Worm (Caenorhabditis elegans): ENCODE measurements around the gene scav-4.

scav-4 gene

ce11 chrX:13006328-13006727 lies 24.8 kb downstream of the scav-4 start:
- peak; percentile 37 for TF ChIP-seq nhr-20 (tag; optimal IDR thresholded peaks at IDR 0.05)
- peak; percentile 55 for TF ChIP-seq lin-14 (GFP tag; optimal IDR thresholded peaks at IDR 0.05)
- no peak for TF ChIP-seq fos-1 (tag; optimal IDR thresholded peaks at IDR 0.05)
- no peak for TF ChIP-seq ces-1 (GFP tag; optimal IDR thresholded peaks at IDR 0.05)
- TF ChIP-seq snu-23 (GFP tag; optimal IDR thresholded peaks at IDR 0.05), result peak; percentile 42
- no peak for TF ChIP-seq unc-98 (GFP tag; IDR thresholded peaks at IDR 0.05)
- no peak for TF ChIP-seq irx-1 (tag; optimal IDR thresholded peaks at IDR 0.05)
- TF ChIP-seq grh-1 (GFP tag; IDR thresholded peaks at IDR 0.05), result peak; percentile 14; the same call in 1 of the 2 replicates
- TF ChIP-seq mdl-1 (tag; optimal IDR thresholded peaks at IDR 0.05), result peak in 1 of 2 experiments; percentile 22
- TF ChIP-seq isw-1 (GFP tag; IDR thresholded peaks at IDR 0.05), result no peak
- TF ChIP-seq fkh-10 (GFP tag; optimal IDR thresholded peaks at IDR 0.05), result no peak
- no peak for TF ChIP-seq tbx-2 (tag; optimal IDR thresholded peaks at IDR 0.05)
- no peak for TF ChIP-seq nhr-76 (tag; optimal IDR thresholded peaks at IDR 0.05)
- peak; percentile 11 for TF ChIP-seq nhr-90 (tag; optimal IDR thresholded peaks at IDR 0.05; ENCODE audit: poor library complexity)
- TF ChIP-seq blmp-1 (tag; optimal IDR thresholded peaks at IDR 0.05), result peak; percentile 71
- peak; percentile 34 for TF ChIP-seq nhr-71 (tag; optimal IDR thresholded peaks at IDR 0.05)
- peak; percentile 89 for TF ChIP-seq nhr-85 (tag)
- no peak for TF ChIP-seq elt-3 (tag; optimal IDR thresholded peaks at IDR 0.05)

ce11 chrX:13006734-13007133 lies 25.2 kb downstream of the scav-4 start:
- peak; percentile 4; the same call in 1 of the 2 replicates for TF ChIP-seq grh-1 (GFP tag; IDR thresholded peaks at IDR 0.05)
- peak in 1 of 6 experiments; percentile 41 for TF ChIP-seq elt-3 (tag; optimal IDR thresholded peaks at IDR 0.05)
- TF ChIP-seq lin-14 (GFP tag; optimal IDR thresholded peaks at IDR 0.05), result no peak
- peak; percentile 59 for TF ChIP-seq blmp-1 (tag; optimal IDR thresholded peaks at IDR 0.05)

ce11 chrX:13007857-13008813 lies 26.6 kb downstream of the scav-4 start, which contains the start of gene nhr-25:
Gene nhr-25, plus strand, starts transcription at chrX:13008493.
- no peak for TF ChIP-seq pqm-1 (tag; optimal IDR thresholded peaks at IDR 0.05)
- TF ChIP-seq C04F5.9 (tag; optimal IDR thresholded peaks at IDR 0.05), result no peak
- TF ChIP-seq ceh-82 (tag; optimal IDR thresholded peaks at IDR 0.05), result no peak
- peak in 1 of 2 experiments; percentile 18 for TF ChIP-seq mdl-1 (tag; optimal IDR thresholded peaks at IDR 0.05)
- peak; percentile 21 for TF ChIP-seq pag-3 (tag; optimal IDR thresholded peaks at IDR 0.05; ENCODE audit: borderline replicate concordance, insufficient read depth)
- no peak for TF ChIP-seq efl-3 (GFP tag; optimal IDR thresholded peaks at IDR 0.05)
- peak in 3 of 6 experiments; percentile 20 to 42 (median 22) for TF ChIP-seq elt-3 (tag; optimal IDR thresholded peaks at IDR 0.05)
- no peak for TF ChIP-seq snpc-4 (tag; optimal IDR thresholded peaks at IDR 0.05)
- TF ChIP-seq fkh-10 (GFP tag; optimal IDR thresholded peaks at IDR 0.05), result no peak
- no peak for TF ChIP-seq sptf-1 (tag; optimal IDR thresholded peaks at IDR 0.05)
- TF ChIP-seq nhr-90 (tag; optimal IDR thresholded peaks at IDR 0.05; ENCODE audit: poor library complexity), result peak; percentile 55
- TF ChIP-seq nhr-76 (tag; optimal IDR thresholded peaks at IDR 0.05), result no peak
- TF ChIP-seq nhr-71 (tag; optimal IDR thresholded peaks at IDR 0.05), result peak; percentile 77
- TF ChIP-seq mab-9 (GFP tag; IDR thresholded peaks at IDR 0.05), result no peak
- TF ChIP-seq nhr-19 (GFP tag; conservative IDR thresholded peaks at IDR 0.05), result peak; percentile 22; the same call in 1 of the 2 replicates
- TF ChIP-seq blmp-1 (tag; optimal IDR thresholded peaks at IDR 0.05), result peak; percentile 88
- no peak for TF ChIP-seq tlp-1 (tag; optimal IDR thresholded peaks at IDR 0.05)
- no peak for TF ChIP-seq egl-27 (tag; optimal IDR thresholded peaks at IDR 0.05)
- no peak for TF ChIP-seq C34B4.2 (tag; optimal IDR thresholded peaks at IDR 0.05)
- TF ChIP-seq swsn-7 (tag; optimal IDR thresholded peaks at IDR 0.05), result peak; percentile 15
- TF ChIP-seq tbx-2 (tag; optimal IDR thresholded peaks at IDR 0.05), result peak; percentile 19
- no peak for TF ChIP-seq fkh-4 (tag; optimal IDR thresholded peaks at IDR 0.05; ENCODE audit: borderline replicate concordance)
- no peak for TF ChIP-seq unc-130 (tag; optimal IDR thresholded peaks at IDR 0.05)
- peak; percentile 43 for TF ChIP-seq nhr-47 (tag; optimal IDR thresholded peaks at IDR 0.05)
- no peak for TF ChIP-seq pax-3 (tag; optimal IDR thresholded peaks at IDR 0.05)
- TF ChIP-seq snu-23 (GFP tag; optimal IDR thresholded peaks at IDR 0.05), result peak; percentile 63
- no peak for TF ChIP-seq nhr-11 (tag; optimal IDR thresholded peaks at IDR 0.05)
- peak in 1 of 2 experiments; percentile 13 for TF ChIP-seq lsy-2 (tag; optimal IDR thresholded peaks at IDR 0.05)
- peak; percentile 73 for TF ChIP-seq nhr-20 (tag; optimal IDR thresholded peaks at IDR 0.05)
- peak; percentile 17 for TF ChIP-seq irx-1 (tag; optimal IDR thresholded peaks at IDR 0.05)
- TF ChIP-seq grh-1 (GFP tag; IDR thresholded peaks at IDR 0.05), result peak; percentile 68
- no peak for TF ChIP-seq efl-1 (optimal IDR thresholded peaks at IDR 0.05)
- peak in 1 of 2 experiments; percentile 51 for TF ChIP-seq efl-1 (GFP tag; optimal IDR thresholded peaks at IDR 0.05 in 1 of 2)
- TF ChIP-seq lin-14 (GFP tag; optimal IDR thresholded peaks at IDR 0.05), result peak; percentile 84
- TF ChIP-seq fkh-8 (tag; optimal IDR thresholded peaks at IDR 0.05), result no peak
- TF ChIP-seq nhr-84 (tag; optimal IDR thresholded peaks at IDR 0.05), result no peak
- peak; percentile 96 for TF ChIP-seq nhr-85 (tag)
- TF ChIP-seq alr-1 (tag; optimal IDR thresholded peaks at IDR 0.05; ENCODE audit: borderline replicate concordance), result no peak
- no peak for TF ChIP-seq ets-5 (GFP tag; IDR thresholded peaks at IDR 0.05)

All from whole organism, L1 larva.